Worm (Caenorhabditis elegans) whole organism, L4 larva: Measurements from ENCODE around the gene gpa-12.

Experiments used
- Y5F2A.4 ChIP-seq: fragments of 200-800 bp; sonication (Bioruptor generic); optimal IDR thresholded peaks from 2 replicates; lab custom pipeline; 2018; ENCODE audit warnings: mild to moderate bottlenecking, missing genetic modification characterization, missing compliant biosample characterization
- attf-4 ChIP-seq: sonication (generic microtip); optimal IDR thresholded peaks from 3 replicates; lab custom pipeline; 2017; ENCODE audit warnings: missing biosample characterization, missing genetic modification characterization
- ceh-62 ChIP-seq: sonication (generic microtip); optimal IDR thresholded peaks from 2 replicates; lab custom pipeline; 2017; ENCODE audit warnings: missing biosample characterization, missing genetic modification characterization
- duxl-1 ChIP-seq: sonication (generic microtip); optimal IDR thresholded peaks from 2 replicates; lab custom pipeline; 2016; ENCODE audit warnings: mild to moderate bottlenecking, missing genetic modification characterization, moderate library complexity, missing compliant biosample characterization; ENCODE audit not compliant: poor library complexity
- lin-29 ChIP-seq: fragments of 200-800 bp; sonication (Bioruptor generic); IDR thresholded peaks from 2 replicates; pipeline ENCODE4 v1.3.6; 2022; ENCODE audit warnings: missing genetic modification reagents, missing genetic modification characterization, missing compliant biosample characterization
- mxl-2 ChIP-seq: fragments of 200-800 bp; sonication (Bioruptor generic); conservative IDR thresholded peaks from 2 replicates; pipeline ENCODE4 v1.3.6; 2022; ENCODE audit warnings: missing genetic modification reagents, missing genetic modification characterization, missing compliant biosample characterization
- mxl-3 ChIP-seq: fragments of 200-800 bp; sonication (Bioruptor generic); optimal IDR thresholded peaks from 2 replicates; lab custom pipeline; 2018; ENCODE audit warnings: mild to moderate bottlenecking, missing genetic modification characterization, missing compliant biosample characterization
- nhr-28 ChIP-seq: fragments of 150-350 bp; optimal IDR thresholded peaks from 2 replicates; lab custom pipeline; 2014; ENCODE audit warnings: missing biosample characterization, missing genetic modification characterization
- pha-4 ChIP-seq, 2 experiments: fragments of 150-350 bp in 1 of 2; fragments of 200-800 bp in 1 of 2; sonication (Bioruptor generic) in 1 of 2; IDR thresholded peaks in 1 of 2; optimal IDR thresholded peaks in 1 of 2; 2 replicates each; pipeline versions ENCODE4 v1.3.6 to Lab custom; 2014 to 2022; ENCODE audit warnings: missing genetic modification characterization in 2 of 2, missing genetic modification reagents in 2 of 2, missing biosample characterization in 1 of 2, missing compliant biosample characterization in 1 of 2
- php-3 ChIP-seq: fragments of 200-800 bp; sonication (Bioruptor generic); IDR thresholded peaks from 2 replicates; pipeline ENCODE4 v1.3.6; 2022; ENCODE audit warnings: missing genetic modification reagents, missing genetic modification characterization, missing compliant biosample characterization
- pqm-1 ChIP-seq: sonication (generic microtip); optimal IDR thresholded peaks from 2 replicates; lab custom pipeline; 2017; ENCODE audit warnings: missing biosample characterization, missing genetic modification characterization
- snpc-4 ChIP-seq: fragments of 150-350 bp; optimal IDR thresholded peaks from 2 replicates; lab custom pipeline; 2014; ENCODE audit warnings: missing biosample characterization, missing genetic modification characterization

DNA sequence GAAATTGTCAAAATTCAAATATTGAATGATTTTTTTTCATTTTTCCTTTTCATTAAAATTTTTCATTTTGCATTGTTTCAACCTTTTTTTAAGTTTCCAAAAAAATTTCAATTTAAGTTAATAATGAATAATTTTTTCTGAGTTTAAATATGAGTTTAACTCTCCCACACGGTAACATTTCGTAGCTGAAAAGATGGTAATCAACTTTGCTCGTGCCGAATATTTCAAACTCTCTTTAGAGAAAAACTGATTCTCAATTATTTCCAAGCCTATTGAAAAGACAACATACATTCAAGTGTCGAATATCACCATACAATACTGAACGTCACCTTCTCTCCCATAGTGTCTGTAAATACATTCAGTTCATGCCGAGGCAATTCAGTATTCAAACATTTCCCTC is 34.4 kb upstream of the gpa-12 start:
- TF ChIP-seq mxl-3 (no peak), nhr-28 (tag; lab: Kevin White, UChicago) (no peak), attf-4 (tag; lab: Kevin White, UChicago) (no peak), duxl-1 (tag; lab: Kevin White, UChicago) (no peak), Y5F2A.4 (no peak), ceh-62 (no peak), lin-29 (no peak), pqm-1 (no peak), mxl-2 (no peak), php-3 (GFP tag; lab: Robert Waterston, UW) (no peak), pha-4 (GFP tag; IDR thresholded peaks at IDR 0.05; lab: Robert Waterston, UW) (no peak), pha-4 (tag; optimal IDR thresholded peaks at IDR 0.05; lab: Kevin White, UChicago) (no peak), snpc-4 (tag; lab: Kevin White, UChicago) (no peak)
